Worm (Caenorhabditis elegans) whole organism, young adult: ENCODE data around the gene cul-3.

Source experiments
- B0019.2 ChIP-seq: fragments of 200-800 bp; sonication (Bioruptor generic); conservative IDR thresholded peaks from 2 replicates; pipeline ENCODE4 v1.3.6; 2022; ENCODE audit warnings: missing genetic modification reagents, missing genetic modification characterization, missing compliant biosample characterization
- B0035.1 ChIP-seq: sonication (generic microtip); optimal IDR thresholded peaks from 2 replicates; lab custom pipeline; 2016; ENCODE audit warnings: missing genetic modification characterization, mild to moderate bottlenecking, missing compliant biosample characterization, missing genotype, missing genetic modification reagents
- D2030.7 ChIP-seq: fragments of 200-800 bp; sonication (Bioruptor generic); IDR thresholded peaks from 2 replicates; pipeline ENCODE4 v1.3.6; 2022; ENCODE audit warnings: missing genetic modification reagents, missing genetic modification characterization, missing compliant biosample characterization
- F10E7.11 ChIP-seq: sonication (generic microtip); optimal IDR thresholded peaks from 2 replicates; lab custom pipeline; 2017; ENCODE audit warnings: mild to moderate bottlenecking, missing genetic modification characterization, moderate library complexity, missing compliant biosample characterization
- F22D6.2 ChIP-seq: sonication (generic microtip); optimal IDR thresholded peaks from 2 replicates; lab custom pipeline; 2016; ENCODE audit warnings: mild to moderate bottlenecking, missing genetic modification characterization, missing compliant biosample characterization
- F49E8.2 ChIP-seq: sonication (generic microtip); optimal IDR thresholded peaks from 3 replicates; lab custom pipeline; 2017; ENCODE audit warnings: missing genetic modification characterization, mild to moderate bottlenecking, missing compliant biosample characterization, antibody characterized with exemption, moderate library complexity; ENCODE audit not compliant: insufficient read depth
- F57A8.1 ChIP-seq: fragments of 200-800 bp; sonication (Bioruptor generic); optimal IDR thresholded peaks from 2 replicates; lab custom pipeline; 2018; ENCODE audit warnings: mild to moderate bottlenecking, missing genetic modification characterization, moderate library complexity, missing compliant biosample characterization
- F57C9.4 ChIP-seq: sonication (generic microtip); optimal IDR thresholded peaks from 2 replicates; lab custom pipeline; 2017; ENCODE audit warnings: mild to moderate bottlenecking, missing genetic modification characterization, missing compliant biosample characterization
- K11D2.4 ChIP-seq: fragments of 200-800 bp; sonication (Bioruptor generic); IDR thresholded peaks from 2 replicates; pipeline ENCODE4 v1.3.6; 2022; ENCODE audit warnings: missing genetic modification reagents, missing genetic modification characterization, missing compliant biosample characterization
- T07F8.4 ChIP-seq: sonication (generic microtip); optimal IDR thresholded peaks from 2 replicates; lab custom pipeline; 2016; ENCODE audit warnings: mild to moderate bottlenecking, missing genetic modification characterization, moderate library complexity, missing compliant biosample characterization
- Y53G8AR.9 ChIP-seq: fragments of 200-800 bp; sonication (Bioruptor generic); conservative IDR thresholded peaks from 2 replicates; pipeline ENCODE4 v1.3.6; 2022; ENCODE audit warnings: missing genetic modification reagents, missing genetic modification characterization, missing compliant biosample characterization
- Y56A3A.18 ChIP-seq: fragments of 200-800 bp; sonication (Bioruptor generic); IDR thresholded peaks from 2 replicates; pipeline ENCODE4 v1.3.6; 2022; ENCODE audit warnings: missing genetic modification reagents, missing genetic modification characterization, missing compliant biosample characterization
- Y79H2A.3 ChIP-seq: fragments of 200-800 bp; sonication (Bioruptor generic); conservative IDR thresholded peaks from 2 replicates; pipeline ENCODE4 v1.3.6; 2022; ENCODE audit warnings: missing genetic modification reagents, missing genetic modification characterization, missing compliant biosample characterization
- attf-3 ChIP-seq: fragments of 200-800 bp; sonication (Bioruptor generic); conservative IDR thresholded peaks from 2 replicates; pipeline ENCODE4 v1.3.6; 2022; ENCODE audit warnings: missing genetic modification reagents, missing genetic modification characterization, missing compliant biosample characterization
- attf-5 ChIP-seq: fragments of 200-800 bp; sonication (Bioruptor generic); optimal IDR thresholded peaks from 2 replicates; lab custom pipeline; 2018; ENCODE audit warnings: mild to moderate bottlenecking, missing genetic modification characterization, missing compliant biosample characterization
- bed-1 ChIP-seq: fragments of 200-800 bp; sonication (Bioruptor generic); IDR thresholded peaks from 2 replicates; pipeline ENCODE4 v1.3.6; 2022; ENCODE audit warnings: missing genetic modification reagents, missing genetic modification characterization, missing compliant biosample characterization
- ceh-27 ChIP-seq: fragments of 200-800 bp; sonication (Bioruptor generic); optimal IDR thresholded peaks from 2 replicates; lab custom pipeline; 2018; ENCODE audit warnings: mild to moderate bottlenecking, missing genetic modification characterization, moderate library complexity, missing compliant biosample characterization
- ceh-91 ChIP-seq: fragments of 200-800 bp; sonication (Bioruptor generic); IDR thresholded peaks from 2 replicates; pipeline ENCODE4 v1.3.6; 2022; ENCODE audit warnings: missing genetic modification reagents, missing genetic modification characterization, missing compliant biosample characterization
- chd-7 ChIP-seq: sonication (generic microtip); optimal IDR thresholded peaks from 2 replicates; lab custom pipeline; 2016; ENCODE audit warnings: mild to moderate bottlenecking, missing genetic modification characterization, moderate library complexity, missing compliant biosample characterization
- efl-1 ChIP-seq: fragments of 150-350 bp; optimal IDR thresholded peaks from 2 replicates; lab custom pipeline; 2014; ENCODE audit warnings: missing biosample characterization, missing genetic modification reagents, missing genetic modification characterization
- egl-18 ChIP-seq: fragments of 200-800 bp; sonication (Bioruptor generic); IDR thresholded peaks from 2 replicates; pipeline ENCODE4 v1.3.6; 2022; ENCODE audit warnings: missing genetic modification reagents, missing genetic modification characterization, missing compliant biosample characterization
- ekl-4 ChIP-seq: fragments of 200-800 bp; sonication (Bioruptor generic); IDR thresholded peaks from 2 replicates; pipeline ENCODE4 v1.3.6; 2022; ENCODE audit warnings: missing genetic modification reagents, missing genetic modification characterization, missing compliant biosample characterization
- ets-4 ChIP-seq: fragments of 200-800 bp; sonication (Bioruptor generic); optimal IDR thresholded peaks from 2 replicates; lab custom pipeline; 2018; ENCODE audit warnings: mild to moderate bottlenecking, missing genetic modification characterization, missing compliant biosample characterization
- him-1 ChIP-seq: sonication (generic microtip); optimal IDR thresholded peaks from 2 replicates; lab custom pipeline; 2016; ENCODE audit warnings: missing genotype, missing genetic modification reagents, missing genetic modification characterization, missing compliant biosample characterization
- hrde-1 ChIP-seq: sonication (generic microtip); optimal IDR thresholded peaks from 2 replicates; lab custom pipeline; 2016; ENCODE audit warnings: missing genetic modification characterization, mild to moderate bottlenecking, missing compliant biosample characterization, moderate library complexity, missing genotype, missing genetic modification reagents, borderline replicate concordance
- hsf-1 ChIP-seq: fragments of 200-800 bp; sonication (Bioruptor generic); IDR thresholded peaks from 2 replicates; pipeline ENCODE4 v1.3.6; 2022; ENCODE audit warnings: missing genetic modification reagents, missing genetic modification characterization, missing compliant biosample characterization
- lag-1 ChIP-seq: fragments of 200-800 bp; sonication (Bioruptor generic); IDR thresholded peaks from 2 replicates; pipeline ENCODE4 v1.3.6; 2022; ENCODE audit warnings: missing genetic modification reagents, missing genetic modification characterization, missing compliant biosample characterization
- lir-1 ChIP-seq: fragments of 200-800 bp; sonication (Bioruptor generic); conservative IDR thresholded peaks from 2 replicates; pipeline ENCODE4 v1.3.6; 2022; ENCODE audit warnings: missing genetic modification reagents, missing genetic modification characterization, missing compliant biosample characterization
- lsl-1 ChIP-seq: fragments of 200-800 bp; sonication (Bioruptor generic); optimal IDR thresholded peaks from 2 replicates; lab custom pipeline; 2018; ENCODE audit warnings: mild to moderate bottlenecking, missing genetic modification characterization, moderate library complexity, missing compliant biosample characterization
- madf-10 ChIP-seq: sonication (generic microtip); optimal IDR thresholded peaks from 2 replicates; lab custom pipeline; 2016; ENCODE audit warnings: mild to moderate bottlenecking, missing genetic modification characterization, missing compliant biosample characterization
- madf-8 ChIP-seq: fragments of 200-800 bp; sonication (Bioruptor generic); conservative IDR thresholded peaks from 2 replicates; pipeline ENCODE4 v1.3.6; 2022; ENCODE audit warnings: missing genetic modification reagents, missing genetic modification characterization, missing compliant biosample characterization
- mcd-1 ChIP-seq: fragments of 200-800 bp; sonication (Bioruptor generic); IDR thresholded peaks from 2 replicates; pipeline ENCODE4 v1.3.6; 2022; ENCODE audit warnings: missing genetic modification reagents, missing genetic modification characterization, missing compliant biosample characterization
- nfya-1 ChIP-seq: sonication (generic microtip); optimal IDR thresholded peaks from 2 replicates; lab custom pipeline; 2017; ENCODE audit warnings: antibody characterized with exemption, missing compliant biosample characterization, missing genetic modification characterization, borderline replicate concordance; ENCODE audit not compliant: insufficient read depth
- nhr-179 ChIP-seq: sonication (generic microtip); optimal IDR thresholded peaks from 2 replicates; lab custom pipeline; 2016; ENCODE audit warnings: mild to moderate bottlenecking, missing genetic modification characterization, missing compliant biosample characterization
- nhr-27 ChIP-seq: fragments of 200-800 bp; sonication (Bioruptor generic); optimal IDR thresholded peaks from 2 replicates; lab custom pipeline; 2018; ENCODE audit warnings: mild to moderate bottlenecking, missing genetic modification characterization, moderate library complexity, missing compliant biosample characterization
- pbrm-1 ChIP-seq: fragments of 200-800 bp; sonication (Bioruptor generic); IDR thresholded peaks from 2 replicates; pipeline ENCODE4 v1.3.6; 2022; ENCODE audit warnings: missing genetic modification reagents, missing genetic modification characterization, missing compliant biosample characterization
- rcor-1 ChIP-seq: fragments of 200-800 bp; sonication (Bioruptor generic); IDR thresholded peaks from 2 replicates; pipeline ENCODE4 v1.3.6; 2022; ENCODE audit warnings: missing genetic modification reagents, missing genetic modification characterization, missing compliant biosample characterization
- snpc-1.1 ChIP-seq: sonication (generic microtip); optimal IDR thresholded peaks from 2 replicates; lab custom pipeline; 2017; ENCODE audit warnings: missing genetic modification characterization, mild to moderate bottlenecking, missing compliant biosample characterization, antibody characterized with exemption, moderate library complexity, missing genotype, missing genetic modification reagents; ENCODE audit not compliant: insufficient read depth
- snpc-1.3 ChIP-seq: sonication (generic microtip); optimal IDR thresholded peaks from 2 replicates; lab custom pipeline; 2017; ENCODE audit warnings: missing genetic modification characterization, mild to moderate bottlenecking, missing compliant biosample characterization, antibody characterized with exemption, moderate library complexity, missing genotype, missing genetic modification reagents; ENCODE audit not compliant: insufficient read depth
- tbp1 ChIP-seq: fragments of 200-800 bp; sonication (Bioruptor generic); optimal IDR thresholded peaks from 2 replicates; lab custom pipeline; 2018; ENCODE audit warnings: mild to moderate bottlenecking, missing genetic modification characterization, missing compliant biosample characterization
- unc-130 ChIP-seq: sonication (generic microtip); optimal IDR thresholded peaks from 2 replicates; lab custom pipeline; 2016; ENCODE audit warnings: missing genetic modification reagents, missing genetic modification characterization, missing compliant biosample characterization
- xnd-1 ChIP-seq: sonication (generic microtip); optimal IDR thresholded peaks from 2 replicates; lab custom pipeline; 2016; ENCODE audit warnings: missing genotype, missing genetic modification reagents, missing genetic modification characterization, missing compliant biosample characterization
- zim-3 ChIP-seq: sonication (generic microtip); optimal IDR thresholded peaks from 2 replicates; lab custom pipeline; 2017; ENCODE audit warnings: mild to moderate bottlenecking, missing genetic modification characterization, moderate library complexity, missing compliant biosample characterization
- ztf-18 ChIP-seq: sonication (generic microtip); optimal IDR thresholded peaks from 2 replicates; lab custom pipeline; 2016; ENCODE audit warnings: missing genotype, mild to moderate bottlenecking, missing genetic modification characterization, missing compliant biosample characterization

The cul-3 gene

ce11 chrV:185124-185523 is 7.9 kb downstream of the cul-3 start (continued):
- TF ChIP-seq lag-1 (GFP tag; lab: Robert Waterston, UW) = no peak
- no peak for TF ChIP-seq Y53G8AR.9 (GFP tag; lab: Robert Waterston, UW)
- no peak for TF ChIP-seq K11D2.4 (GFP tag; lab: Robert Waterston, UW)
- no peak for TF ChIP-seq ets-4 (GFP tag; lab: Kevin White, UChicago)
- no peak for TF ChIP-seq zim-3 (tag; lab: Kevin White, UChicago)
- no peak for TF ChIP-seq T07F8.4 (tag; lab: Kevin White, UChicago)
- TF ChIP-seq lsl-1 (GFP tag; lab: Kevin White, UChicago) = peak; percentile 65
- no peak for TF ChIP-seq B0019.2 (GFP tag; lab: Robert Waterston, UW)
- TF ChIP-seq, all 124 proteins: peak for 7

ce11 chrV:185694-186217 is 8.5 kb downstream of the cul-3 start, which contains the start of gene arid-1:
TSS of gene arid-1 (plus strand) at chrV:186167.
- TF ChIP-seq ztf-18 (tag; lab: Kevin White, UChicago) (peak; percentile 62), snpc-1.1 (peak; percentile 38), unc-130 (peak; percentile 11), egl-18 (GFP tag; lab: Robert Waterston, UW) (no peak), snpc-1.3 (tag; lab: Kevin White, UChicago) (peak; percentile 23), F57C9.4 (tag; lab: Kevin White, UChicago) (no peak), him-1 (tag; lab: Kevin White, UChicago) (peak; percentile 37), zim-3 (tag; lab: Kevin White, UChicago) (no peak), F57A8.1 (no peak), nhr-27 (tag; lab: Kevin White, UChicago) (no peak), xnd-1 (peak; percentile 46), madf-8 (peak; percentile 62), F22D6.2 (tag; lab: Kevin White, UChicago) (no peak), efl-1 (GFP tag; lab: Kevin White, UChicago) (peak; percentile 87), ekl-4 (no peak), rcor-1 (GFP tag; lab: Robert Waterston, UW) (0 out of 2 replicates have a peak, but pooled peaks have one; percentile 39), tbp1 (peak; percentile 37), F49E8.2 (tag; lab: Kevin White, UChicago) (peak; percentile 32), ceh-91 (GFP tag; lab: Robert Waterston, UW) (peak; percentile 58; the same call in 1 of the 2 replicates), B0035.1 (tag; lab: Kevin White, UChicago) (no peak), chd-7 (tag; lab: Kevin White, UChicago) (no peak), hrde-1 (no peak), ceh-27 (GFP tag; lab: Kevin White, UChicago) (no peak), lir-1 (no peak), D2030.7 (peak; percentile 84), nfya-1 (no peak), madf-10 (tag; lab: Kevin White, UChicago) (peak; percentile 47), Y79H2A.3 (GFP tag; lab: Robert Waterston, UW) (0 out of 2 replicates have a peak, but pooled peaks have one; percentile 38), mcd-1 (GFP tag; lab: Robert Waterston, UW) (peak; percentile 60), hsf-1 (GFP tag; lab: Robert Waterston, UW) (0 out of 2 replicates have a peak, but pooled peaks have one; percentile 9), F10E7.11 (tag; lab: Kevin White, UChicago) (no peak), attf-3 (GFP tag; lab: Robert Waterston, UW) (0 out of 2 replicates have a peak, but pooled peaks have one; percentile 38), bed-1 (no peak), attf-5 (GFP tag; lab: Kevin White, UChicago) (peak; percentile 84), nhr-179 (tag; lab: Kevin White, UChicago) (no peak), pbrm-1 (GFP tag; lab: Robert Waterston, UW) (peak; percentile 29; the same call in 1 of the 2 replicates), Y56A3A.18 (GFP tag; lab: Robert Waterston, UW) (no peak)
